Fruit fly (Drosophila melanogaster) whole organism, prepupa: ENCODE results near the gene mio.
A peak's percentile ranks its signal among the peaks of the same experiment; 100 is the strongest.

Source experiments
- Lpt ChIP-seq: fragments of 200-800 bp; sonication (Bioruptor generic); optimal IDR thresholded peaks from 3 replicates; lab custom pipeline; 2016; ENCODE audit warnings: missing biosample characterization, missing genetic modification characterization
- fd59A ChIP-seq: fragments of 200-800 bp; sonication (Bioruptor generic); optimal IDR thresholded peaks from 2 replicates; lab custom pipeline; 2017; ENCODE audit warnings: missing biosample characterization, mild to moderate bottlenecking, missing genetic modification characterization, missing genetic modification reagents

DNA sequence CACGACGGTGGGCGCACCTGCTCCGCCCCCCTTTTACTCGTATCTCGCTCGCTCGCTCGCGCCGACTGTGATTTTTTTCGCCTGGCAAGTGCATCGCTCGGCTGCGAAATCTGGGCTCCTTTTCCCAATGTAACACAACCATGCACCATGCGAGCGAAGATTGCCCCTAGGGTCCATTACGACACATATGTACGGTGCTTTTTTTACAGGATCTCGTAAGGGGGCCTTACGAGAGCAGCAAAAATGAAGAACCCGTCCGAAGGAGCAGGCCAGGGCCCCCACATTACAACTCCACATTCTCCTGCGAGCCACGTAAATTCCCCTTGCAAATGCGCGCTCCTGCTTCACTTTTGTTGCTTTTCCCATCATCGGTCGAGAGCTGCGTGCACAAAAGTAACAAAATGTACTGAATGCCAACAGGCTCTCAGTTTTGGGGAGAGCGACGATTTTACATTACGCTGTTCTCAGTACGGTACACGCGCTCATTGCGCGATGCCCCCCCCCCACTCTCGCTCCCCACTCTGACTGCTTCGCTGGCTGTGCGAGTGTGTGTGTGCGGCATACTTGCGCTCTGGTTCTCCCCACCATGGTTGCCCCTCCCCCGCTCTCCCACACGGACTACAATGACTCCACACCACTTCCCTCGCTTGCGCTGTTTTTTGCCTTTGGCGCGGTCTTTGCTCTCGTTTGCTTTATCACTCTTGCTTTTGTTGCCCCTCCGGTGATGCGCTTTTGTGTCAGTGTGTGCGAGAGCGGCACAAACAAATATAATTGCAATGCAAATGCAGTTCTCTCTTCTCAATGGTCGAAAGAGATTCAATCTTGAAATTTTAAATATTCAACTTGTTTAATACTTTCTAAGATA, 14.0 kb upstream of the mio start:
- TF ChIP-seq Lpt (peak; percentile 92), fd59A (no peak)
